Fruit fly (Drosophila melanogaster) whole organism, embryonic: ENCODE measurements around the gene CG46307.

Source experiments
- Ada2b ChIP-seq: fragments of 200-800 bp; sonication (Bioruptor generic); IDR thresholded peaks from 2 replicates; pipeline ENCODE4 v1.3.6; 2022; ENCODE audit warnings: missing biosample characterization, missing genetic modification characterization
- BEAF-32 ChIP-seq: fragments of 200-800 bp; sonication (Bioruptor generic); optimal IDR thresholded peaks from 3 replicates; lab custom pipeline; 2017; ENCODE audit warnings: missing biosample characterization, missing genetic modification characterization, mild to moderate bottlenecking, moderate library complexity, missing genetic modification reagents
- CG10147 ChIP-seq: fragments of 200-800 bp; sonication (Bioruptor generic); optimal IDR thresholded peaks from 2 replicates; lab custom pipeline; 2019; ENCODE audit warnings: missing biosample characterization, mild to moderate bottlenecking, missing genetic modification characterization, moderate library complexity
- CG10366 ChIP-seq: fragments of 200-800 bp; sonication (Bioruptor generic); IDR thresholded peaks from 2 replicates; pipeline ENCODE4 v1.3.6; 2022; ENCODE audit warnings: missing biosample characterization, missing genetic modification characterization
- CG13424 ChIP-seq: fragments of 200-800 bp; sonication (Bioruptor generic); optimal IDR thresholded peaks from 2 replicates; lab custom pipeline; 2019; ENCODE audit warnings: missing biosample characterization, mild to moderate bottlenecking, missing genetic modification characterization, moderate library complexity
- CG14965 ChIP-seq: fragments of 200-800 bp; sonication (Bioruptor generic); optimal IDR thresholded peaks from 2 replicates; lab custom pipeline; 2016; ENCODE audit warnings: missing biosample characterization, missing genetic modification characterization, borderline replicate concordance
- CG2120 ChIP-seq: fragments of 200-800 bp; sonication (Bioruptor generic); optimal IDR thresholded peaks from 3 replicates; lab custom pipeline; 2016; ENCODE audit warnings: missing biosample characterization, missing genetic modification characterization
- CG30403 ChIP-seq: fragments of 200-800 bp; sonication (Bioruptor generic); optimal IDR thresholded peaks from 3 replicates; lab custom pipeline; 2016; ENCODE audit warnings: missing biosample characterization, missing genetic modification characterization
- CG34224 ChIP-seq: fragments of 200-800 bp; sonication (Bioruptor generic); IDR thresholded peaks from 3 replicates; pipeline ENCODE4 v1.3.6; 2022; ENCODE audit warnings: missing biosample characterization, missing genetic modification characterization; ENCODE audit not compliant: partially characterized antibody
- CG4282 ChIP-seq: fragments of 200-800 bp; sonication (Bioruptor generic); optimal IDR thresholded peaks from 2 replicates; lab custom pipeline; 2016; ENCODE audit warnings: missing biosample characterization, missing genetic modification characterization
- CG4424 ChIP-seq: fragments of 200-800 bp; sonication (Bioruptor generic); optimal IDR thresholded peaks from 3 replicates; lab custom pipeline; 2016; ENCODE audit warnings: missing biosample characterization, missing genetic modification characterization
- CG7271 ChIP-seq: fragments of 200-800 bp; sonication (Bioruptor generic); optimal IDR thresholded peaks from 2 replicates; lab custom pipeline; 2018; ENCODE audit warnings: missing biosample characterization, mild to moderate bottlenecking, missing genetic modification characterization, moderate library complexity
- Chrac-16 ChIP-seq: fragments of 200-800 bp; sonication (Bioruptor generic); optimal IDR thresholded peaks from 3 replicates; lab custom pipeline; 2016; ENCODE audit warnings: missing biosample characterization, missing genetic modification characterization
- D19A ChIP-seq: fragments of 200-800 bp; optimal IDR thresholded peaks from 3 replicates; lab custom pipeline; 2019; ENCODE audit warnings: missing biosample characterization, mild to moderate bottlenecking, missing genetic modification characterization, moderate library complexity
- Dad ChIP-seq: fragments of 200-800 bp; sonication (Bioruptor generic); optimal IDR thresholded peaks from 3 replicates; lab custom pipeline; 2016; ENCODE audit warnings: missing biosample characterization, missing genetic modification characterization
- Deaf1 ChIP-seq: fragments of 200-800 bp; optimal IDR thresholded peaks from 3 replicates; lab custom pipeline; 2019; ENCODE audit warnings: missing biosample characterization, mild to moderate bottlenecking, missing genetic modification characterization, moderate library complexity
- Dll ChIP-seq: fragments of 200-800 bp; sonication (Bioruptor generic); IDR thresholded peaks from 4 replicates; pipeline ENCODE4 v1.3.6; 2022; ENCODE audit warnings: missing biosample characterization, missing genetic modification characterization; ENCODE audit not compliant: partially characterized antibody
- Dp ChIP-seq: fragments of 200-800 bp; sonication (Bioruptor generic); optimal IDR thresholded peaks from 2 replicates; lab custom pipeline; 2018; ENCODE audit warnings: missing biosample characterization, mild to moderate bottlenecking, missing genetic modification characterization, moderate library complexity
- E2f2 ChIP-seq: fragments of 200-800 bp; sonication (Bioruptor generic); IDR thresholded peaks from 2 replicates; pipeline ENCODE4 v1.3.6; 2022; ENCODE audit warnings: missing biosample characterization, missing genetic modification characterization
- Ets65A ChIP-seq: fragments of 200-800 bp; sonication (Bioruptor generic); peaks from one replicate; lab custom pipeline; 2016; ENCODE audit warnings: missing biosample characterization, missing genetic modification characterization
- HHEX ChIP-seq: fragments of 200-800 bp; sonication (Bioruptor generic); optimal IDR thresholded peaks from 3 replicates; lab custom pipeline; 2017; ENCODE audit warnings: missing biosample characterization, mild to moderate bottlenecking, missing genetic modification characterization, missing genetic modification reagents
- Hr51 ChIP-seq, 2 experiments: fragments of 200-800 bp; sonication (Bioruptor generic); optimal IDR thresholded peaks; 2 replicates in 1 of 2; 3 replicates in 1 of 2; lab custom pipeline; 2016 to 2018; ENCODE audit warnings: missing biosample characterization in 2 of 2, missing genetic modification characterization in 2 of 2, mild to moderate bottlenecking in 1 of 2, moderate library complexity in 1 of 2
- Hr78 ChIP-seq, 2 experiments: fragments of 200-800 bp in 1 of 2; fragments of >200 bp in 1 of 2; sonication (Bioruptor generic) in 1 of 2; optimal IDR thresholded peaks; 2 replicates each; lab custom pipeline; 2017 to 2019; ENCODE audit warnings: missing biosample characterization in 2 of 2, missing genetic modification characterization in 2 of 2, mild to moderate bottlenecking in 1 of 2, moderate library complexity in 1 of 2
- Jarid2 ChIP-seq: fragments of 200-800 bp; sonication (Bioruptor generic); optimal IDR thresholded peaks from 3 replicates; lab custom pipeline; 2017; ENCODE audit warnings: mild to moderate bottlenecking, missing biosample characterization, missing genetic modification reagents, missing genetic modification characterization
- Pdp1 ChIP-seq, 2 experiments: fragments of 200-800 bp; sonication (Bioruptor generic); optimal IDR thresholded peaks; 3 replicates each; lab custom pipeline; 2016; ENCODE audit warnings: missing biosample characterization in 2 of 2, missing genetic modification characterization in 2 of 2, mild to moderate bottlenecking in 1 of 2, moderate library complexity in 1 of 2
- Rfx ChIP-seq: fragments of 200-800 bp; sonication (Bioruptor generic); IDR thresholded peaks from 2 replicates; pipeline ENCODE4 v1.3.6; 2022; ENCODE audit warnings: missing biosample characterization, missing genetic modification characterization
- Scr ChIP-seq: fragments of 200-800 bp; sonication (Bioruptor generic); IDR thresholded peaks from 2 replicates; pipeline ENCODE4 v1.3.6; 2022; ENCODE audit warnings: missing biosample characterization, missing genetic modification characterization; ENCODE audit not compliant: partially characterized antibody
- Sox102F ChIP-seq: fragments of 200-800 bp; sonication (Bioruptor generic); optimal IDR thresholded peaks from 2 replicates; lab custom pipeline; 2018; ENCODE audit warnings: missing biosample characterization, mild to moderate bottlenecking, missing genetic modification characterization, moderate library complexity
- abd-A ChIP-seq: fragments of 200-800 bp; sonication (Bioruptor generic); optimal IDR thresholded peaks from 3 replicates; lab custom pipeline; 2019; ENCODE audit warnings: missing biosample characterization, mild to moderate bottlenecking, missing genetic modification characterization, moderate library complexity
- chn ChIP-seq: fragments of 200-800 bp; sonication (Bioruptor generic); optimal IDR thresholded peaks from 2 replicates; lab custom pipeline; 2016; ENCODE audit warnings: missing biosample characterization, missing genetic modification characterization
- gcm ChIP-seq: fragments of 200-800 bp; sonication (Bioruptor generic); optimal IDR thresholded peaks from 2 replicates; lab custom pipeline; 2019; ENCODE audit warnings: missing biosample characterization, mild to moderate bottlenecking, missing genetic modification characterization, moderate library complexity
- gcm2 ChIP-seq: fragments of 200-800 bp; sonication (Bioruptor generic); optimal IDR thresholded peaks from 2 replicates; lab custom pipeline; 2016; ENCODE audit warnings: missing biosample characterization, missing genetic modification characterization
- hkb ChIP-seq, 2 experiments: fragments of 200-800 bp in 1 of 2; fragments of >200 bp in 1 of 2; sonication (Bioruptor generic) in 1 of 2; IDR thresholded peaks in 1 of 2; optimal IDR thresholded peaks in 1 of 2; 2 replicates each; pipeline versions ENCODE4 v1.3.6 to Lab custom; 2017 to 2022; ENCODE audit warnings: missing biosample characterization in 1 of 2, missing genetic modification characterization in 1 of 2
- lbe ChIP-seq: fragments of 200-800 bp; sonication (Bioruptor generic); optimal IDR thresholded peaks from 2 replicates; lab custom pipeline; 2016; ENCODE audit warnings: missing biosample characterization, mild to moderate bottlenecking, missing genetic modification characterization
- lilli ChIP-seq: fragments of 200-800 bp; sonication (Bioruptor generic); optimal IDR thresholded peaks from 3 replicates; lab custom pipeline; 2016; ENCODE audit warnings: missing biosample characterization, missing genetic modification characterization
- mirr ChIP-seq: fragments of 200-800 bp; sonication (Bioruptor generic); optimal IDR thresholded peaks from 3 replicates; lab custom pipeline; 2018; ENCODE audit warnings: missing biosample characterization, mild to moderate bottlenecking, missing genetic modification characterization
- psq ChIP-seq: fragments of 200-800 bp; sonication (Bioruptor generic); optimal IDR thresholded peaks from 2 replicates; lab custom pipeline; 2017; ENCODE audit warnings: missing biosample characterization, missing genetic modification characterization
- shn ChIP-seq: fragments of 200-800 bp; sonication (Bioruptor generic); optimal IDR thresholded peaks from 3 replicates; lab custom pipeline; 2016; ENCODE audit warnings: missing biosample characterization, missing genetic modification characterization
- sisA ChIP-seq: fragments of 200-800 bp; sonication (Bioruptor generic); IDR thresholded peaks from 2 replicates; pipeline ENCODE4 v1.3.6; 2022; ENCODE audit warnings: missing biosample characterization, missing genetic modification characterization
- trem ChIP-seq: fragments of 200-800 bp; optimal IDR thresholded peaks from 3 replicates; lab custom pipeline; 2019; ENCODE audit warnings: missing biosample characterization, mild to moderate bottlenecking, missing genetic modification characterization, moderate library complexity
- unpg ChIP-seq: fragments of 200-800 bp; sonication (Bioruptor generic); optimal IDR thresholded peaks from 3 replicates; lab custom pipeline; 2018; ENCODE audit warnings: missing biosample characterization, mild to moderate bottlenecking, missing genetic modification characterization, moderate library complexity
- vvl ChIP-seq: fragments of 200-800 bp; sonication (Bioruptor generic); IDR thresholded peaks from 2 replicates; pipeline ENCODE4 v1.3.6; 2022; ENCODE audit warnings: missing biosample characterization, missing genetic modification characterization
- zf30C ChIP-seq: fragments of 200-800 bp; sonication (Bioruptor generic); optimal IDR thresholded peaks from 3 replicates; lab custom pipeline; 2018; ENCODE audit warnings: missing biosample characterization, mild to moderate bottlenecking, missing genetic modification characterization

CG46307 gene

dm6 chr2L:21107651-21108489, 3.5 kb downstream of the CG46307 start (continued):
- TF ChIP-seq D19A (tag; lab: Kevin White, UChicago) = peak; percentile 88
- no peak for TF ChIP-seq hkb (optimal IDR thresholded peaks at IDR 0.05; lab: Kevin White, UChicago)
- peak; percentile 26; the same call in 1 of the 2 replicates for TF ChIP-seq hkb (GFP tag; IDR thresholded peaks at IDR 0.05; lab: Robert Waterston, UW)
- TF ChIP-seq CG30403 (GFP tag; lab: Kevin White, UChicago) = no peak
- no peak for TF ChIP-seq CG4282 (GFP tag; lab: Kevin White, UChicago)
- TF ChIP-seq HHEX (GFP tag; lab: Kevin White, UChicago) = peak; percentile 31
- TF ChIP-seq Pdp1 (GFP tag; optimal IDR thresholded peaks at IDR 0.05; lab: Kevin White, UChicago) = peak in 1 of 2 experiments; percentile 31
- TF ChIP-seq Chrac-16 (GFP tag; lab: Kevin White, UChicago) = no peak
- TF ChIP-seq gcm (GFP tag; lab: Kevin White, UChicago) = no peak
- TF ChIP-seq Jarid2 (GFP tag; lab: Kevin White, UChicago) = peak; percentile 50
- TF ChIP-seq psq (GFP tag; lab: Kevin White, UChicago) = peak; percentile 62
- peak; percentile 43 for TF ChIP-seq Sox102F (GFP tag; lab: Kevin White, UChicago)
- TF ChIP-seq mirr (GFP tag; lab: Kevin White, UChicago) = no peak
- TF ChIP-seq chn (GFP tag; lab: Kevin White, UChicago) = no peak
- TF ChIP-seq CG34224 = peak; percentile 34; the same call in 1 of the 3 replicates
- peak; percentile 33 for TF ChIP-seq Ets65A
- TF ChIP-seq CG10366 (GFP tag; lab: Robert Waterston, UW) = no peak
- TF ChIP-seq abd-A (tag; lab: Kevin White, UChicago) = no peak
- TF ChIP-seq CG13424 (tag; lab: Kevin White, UChicago) = no peak
- TF ChIP-seq lilli = no peak
- no peak for TF ChIP-seq lbe (GFP tag; lab: Kevin White, UChicago)
- peak; percentile 32 for TF ChIP-seq CG4424 (GFP tag; lab: Kevin White, UChicago)
- peak; percentile 15 for TF ChIP-seq CG2120 (GFP tag; lab: Kevin White, UChicago)
- 0 out of 2 replicates have a peak, but pooled peaks have one; percentile 9 for TF ChIP-seq sisA (GFP tag; lab: Robert Waterston, UW)
- TF ChIP-seq zf30C = no peak
- peak; percentile 3 for TF ChIP-seq Dp
- TF ChIP-seq CG14965 (GFP tag; lab: Kevin White, UChicago) = no peak
- TF ChIP-seq trem (tag; lab: Kevin White, UChicago) = no peak
- TF ChIP-seq shn (GFP tag; lab: Kevin White, UChicago) = no peak
- TF ChIP-seq Dll (GFP tag; lab: Robert Waterston, UW) = 0 out of 4 replicates have a peak, but pooled peaks have one; percentile 14
- no peak for TF ChIP-seq Dad (GFP tag; lab: Kevin White, UChicago)
- 0 out of 2 replicates have a peak, but pooled peaks have one; percentile 24 for TF ChIP-seq Rfx (GFP tag; lab: Robert Waterston, UW)
- TF ChIP-seq unpg (GFP tag; lab: Kevin White, UChicago) = peak; percentile 29
- TF ChIP-seq E2f2 (GFP tag; lab: Robert Waterston, UW) = peak; percentile 19; the same call in 1 of the 2 replicates
- TF ChIP-seq Hr51 (GFP tag; optimal IDR thresholded peaks at IDR 0.05; lab: Kevin White, UChicago) = peak in 1 of 2 experiments; percentile 32
- TF ChIP-seq BEAF-32 (GFP tag; lab: Kevin White, UChicago) = peak; percentile 43
- no peak for TF ChIP-seq Hr78 (GFP tag; optimal IDR thresholded peaks at IDR 0.05; lab: Kevin White, UChicago)
- peak; percentile 21 for TF ChIP-seq Deaf1 (tag; lab: Kevin White, UChicago)
- TF ChIP-seq Scr = peak; percentile 49
- TF ChIP-seq vvl (GFP tag; lab: Robert Waterston, UW) = peak; percentile 15; the same call in 1 of the 2 replicates
- TF ChIP-seq gcm2 (GFP tag; lab: Kevin White, UChicago) = no peak
- no peak for TF ChIP-seq Ada2b (GFP tag; lab: Robert Waterston, UW)
- peak; percentile 7 for TF ChIP-seq CG10147 (GFP tag; lab: Kevin White, UChicago)
- TF ChIP-seq CG7271 = peak; percentile 37
